Worm (Caenorhabditis elegans) whole organism, L4/young adult: ENCODE results near the gene T22C8.1.

ENCODE experiments used
- W03F9.2 ChIP-seq: fragments of 150-350 bp; optimal IDR thresholded peaks from 2 replicates; lab custom pipeline; 2014; ENCODE audit warnings: missing biosample characterization, missing genetic modification characterization
- dao-5 ChIP-seq: sonication (generic microtip); optimal IDR thresholded peaks from 2 replicates; lab custom pipeline; 2016; ENCODE audit warnings: missing genotype, missing genetic modification characterization, moderate library complexity, missing compliant biosample characterization
- him-1 ChIP-seq: sonication (generic microtip); optimal IDR thresholded peaks from 2 replicates; lab custom pipeline; 2016; ENCODE audit warnings: missing genotype, missing genetic modification reagents, missing genetic modification characterization, missing compliant biosample characterization

The T22C8.1 gene

ce11 chrII:8612470-8612869 lies at the start of gene T22C8.1:
Gene T22C8.1 (plus strand): TSS chrII:8612770.
- TF ChIP-seq him-1 (tag; lab: Kevin White, UChicago): no peak
- no peak for TF ChIP-seq dao-5 (tag; lab: Kevin White, UChicago)
- no peak for TF ChIP-seq W03F9.2 (tag; lab: Kevin White, UChicago)

- no peak for TF ChIP-seq W03F9.2 (tag; lab: Kevin White, UChicago)
- TF ChIP-seq him-1 (tag; lab: Kevin White, UChicago): no peak
Observed at ce11 chrII:8566039-8566438, 46.5 kb upstream of the T22C8.1 start, which contains the start of gene stc-1. Gene stc-1 (minus strand): TSS chrII:8566139.

ce11 chrII:8566806-8567266 lies 45.7 kb upstream of the T22C8.1 start, which contains the start of gene F54C9.3:
Gene F54C9.3 (minus strand): TSS chrII:8566856.
- TF ChIP-seq dao-5 (tag; lab: Kevin White, UChicago) (no peak), W03F9.2 (tag; lab: Kevin White, UChicago) (no peak), him-1 (tag; lab: Kevin White, UChicago) (no peak)

- TF ChIP-seq W03F9.2 (tag; lab: Kevin White, UChicago) (no peak), dao-5 (tag; lab: Kevin White, UChicago) (no peak), him-1 (tag; lab: Kevin White, UChicago) (no peak)
Observed at ce11 chrII:8568234-8568969, 44.2 kb upstream of the T22C8.1 start.

- peak; percentile 97 for TF ChIP-seq W03F9.2 (tag; lab: Kevin White, UChicago)
- TF ChIP-seq dao-5 (tag; lab: Kevin White, UChicago): no peak
- peak; percentile 1 for TF ChIP-seq him-1 (tag; lab: Kevin White, UChicago)
Observed at ce11 chrII:8569038-8569977, 43.3 kb upstream of the T22C8.1 start, which contains the start of the genes col-38 and rpl-5. Gene col-38 (minus strand): TSS chrII:8569088. Gene rpl-5 (plus strand): TSS chrII:8569927.

- TF ChIP-seq dao-5 (tag; lab: Kevin White, UChicago) (no peak), W03F9.2 (tag; lab: Kevin White, UChicago) (no peak), him-1 (tag; lab: Kevin White, UChicago) (no peak)
Observed at ce11 chrII:8570977-8571376, 41.6 kb upstream of the T22C8.1 start, which contains the start of gene bcs-1. Gene bcs-1 (plus strand): TSS chrII:8571085.

- TF ChIP-seq W03F9.2 (tag; lab: Kevin White, UChicago) (no peak), dao-5 (tag; lab: Kevin White, UChicago) (no peak), him-1 (tag; lab: Kevin White, UChicago) (no peak)
Observed at ce11 chrII:8573044-8573443, 39.5 kb upstream of the T22C8.1 start, which contains the start of gene F54C9.7. Gene F54C9.7 (plus strand): TSS chrII:8573344.

ce11 chrII:8575184-8575583 lies 37.4 kb upstream of the T22C8.1 start, which contains the start of gene puf-5:
Gene puf-5 (plus strand): TSS chrII:8575541.
- TF ChIP-seq dao-5 (tag; lab: Kevin White, UChicago) (no peak), him-1 (tag; lab: Kevin White, UChicago) (no peak), W03F9.2 (tag; lab: Kevin White, UChicago) (no peak)

ce11 chrII:8577509-8578099 lies 35.0 kb upstream of the T22C8.1 start, which contains the start of gene F54C9.9:
Gene F54C9.9 (plus strand): TSS chrII:8578049.
- TF ChIP-seq him-1 (tag; lab: Kevin White, UChicago) (no peak), dao-5 (tag; lab: Kevin White, UChicago) (no peak), W03F9.2 (tag; lab: Kevin White, UChicago) (no peak)

ce11 chrII:8581700-8582099 lies 30.9 kb upstream of the T22C8.1 start, which contains the start of gene arl-1:
Gene arl-1 (plus strand): TSS chrII:8582000.
- no peak for TF ChIP-seq W03F9.2 (tag; lab: Kevin White, UChicago)
- no peak for TF ChIP-seq him-1 (tag; lab: Kevin White, UChicago)
- no peak for TF ChIP-seq dao-5 (tag; lab: Kevin White, UChicago)

ce11 chrII:8583035-8583434 lies 29.5 kb upstream of the T22C8.1 start:
- no peak for TF ChIP-seq dao-5 (tag; lab: Kevin White, UChicago)
- no peak for TF ChIP-seq him-1 (tag; lab: Kevin White, UChicago)
- no peak for TF ChIP-seq W03F9.2 (tag; lab: Kevin White, UChicago)

- TF ChIP-seq W03F9.2 (tag; lab: Kevin White, UChicago) (no peak), dao-5 (tag; lab: Kevin White, UChicago) (no peak), him-1 (tag; lab: Kevin White, UChicago) (no peak)
Observed at ce11 chrII:8585036-8585627, 27.4 kb upstream of the T22C8.1 start, which contains the start of gene F54C9.11. Gene F54C9.11 (minus strand): TSS chrII:8585086.
